Fruit fly (Drosophila melanogaster) whole organism, prepupa: ENCODE data around the gene CG10096.
A peak's percentile ranks its signal among the peaks of the same experiment; 100 is the strongest.

ENCODE experiments used
- Blimp-1 ChIP-seq: fragments of 200-800 bp; sonication (Bioruptor generic); optimal IDR thresholded peaks from 3 replicates; lab custom pipeline; 2017; ENCODE audit warnings: missing biosample characterization, missing genetic modification characterization, mild to moderate bottlenecking, moderate library complexity, missing genetic modification reagents
- CG10669 ChIP-seq: fragments of 200-800 bp; sonication (Bioruptor generic); optimal IDR thresholded peaks from 3 replicates; lab custom pipeline; 2018; ENCODE audit warnings: missing biosample characterization, mild to moderate bottlenecking, missing genetic modification characterization, moderate library complexity
- CG11902 ChIP-seq: fragments of 200-800 bp; sonication (Bioruptor generic); optimal IDR thresholded peaks from 3 replicates; lab custom pipeline; 2016; ENCODE audit warnings: missing biosample characterization, missing genetic modification characterization
- CG15336 ChIP-seq: fragments of 200-800 bp; sonication (Bioruptor generic); IDR thresholded peaks from 2 replicates; pipeline ENCODE4 v1.3.6; 2022; ENCODE audit warnings: missing biosample characterization, missing genetic modification characterization
- CG1621 ChIP-seq: fragments of 200-800 bp; sonication (Bioruptor generic); optimal IDR thresholded peaks from 3 replicates; lab custom pipeline; 2018; ENCODE audit warnings: missing biosample characterization, mild to moderate bottlenecking, missing genetic modification characterization
- CG3032 ChIP-seq: fragments of 200-800 bp; optimal IDR thresholded peaks from 2 replicates; lab custom pipeline; 2019; ENCODE audit warnings: missing biosample characterization, mild to moderate bottlenecking, missing genetic modification characterization, moderate library complexity
- CG31627 ChIP-seq: fragments of 200-800 bp; sonication (Bioruptor generic); optimal IDR thresholded peaks from 3 replicates; lab custom pipeline; 2016; ENCODE audit warnings: missing biosample characterization, missing genetic modification characterization
- CG34406 ChIP-seq: fragments of 200-800 bp; sonication (Bioruptor generic); optimal IDR thresholded peaks from 3 replicates; lab custom pipeline; 2016; ENCODE audit warnings: missing biosample characterization, missing genetic modification characterization
- CG4318 ChIP-seq: fragments of 200-800 bp; sonication (Bioruptor generic); optimal IDR thresholded peaks from 3 replicates; lab custom pipeline; 2017; ENCODE audit warnings: missing biosample characterization, mild to moderate bottlenecking, missing genetic modification characterization
- CG6163 ChIP-seq: fragments of 200-800 bp; sonication (Bioruptor generic); IDR thresholded peaks from 3 replicates; pipeline ENCODE4 v1.3.6; 2022; ENCODE audit warnings: missing biosample characterization, missing genetic modification characterization
- CG6792 ChIP-seq: fragments of 200-800 bp; sonication (Bioruptor generic); optimal IDR thresholded peaks from 3 replicates; lab custom pipeline; 2016; ENCODE audit warnings: missing biosample characterization, missing genetic modification characterization
- CG6808 ChIP-seq: fragments of 200-800 bp; sonication (Bioruptor generic); optimal IDR thresholded peaks from 3 replicates; lab custom pipeline; 2017; ENCODE audit warnings: missing biosample characterization, missing genetic modification characterization, mild to moderate bottlenecking, moderate library complexity, missing genetic modification reagents
- CG6854 ChIP-seq: fragments of 200-800 bp; sonication (Bioruptor generic); optimal IDR thresholded peaks from 2 replicates; lab custom pipeline; 2017; ENCODE audit warnings: missing biosample characterization, mild to moderate bottlenecking, missing genetic modification characterization
- CG8119 ChIP-seq: fragments of 200-800 bp; sonication (Bioruptor generic); IDR thresholded peaks from 3 replicates; pipeline ENCODE4 v1.3.6; 2022; ENCODE audit warnings: missing biosample characterization, missing genetic modification characterization
- CG8632 ChIP-seq: fragments of 200-800 bp; sonication (Bioruptor generic); optimal IDR thresholded peaks from 3 replicates; lab custom pipeline; 2016; ENCODE audit warnings: missing biosample characterization, missing genetic modification characterization
- Eip78C ChIP-seq: fragments of 200-800 bp; sonication (Bioruptor generic); peaks from one replicate; lab custom pipeline; 2016; ENCODE audit warnings: missing biosample characterization, missing genetic modification characterization
- Eip93F ChIP-seq: fragments of 200-800 bp; sonication (Bioruptor generic); optimal IDR thresholded peaks from 2 replicates; lab custom pipeline; 2016; ENCODE audit warnings: missing biosample characterization, mild to moderate bottlenecking, missing genetic modification characterization
- Hr39 ChIP-seq: fragments of 200-800 bp; sonication (Bioruptor generic); optimal IDR thresholded peaks from 2 replicates; lab custom pipeline; 2016; ENCODE audit warnings: missing biosample characterization, missing genetic modification characterization
- Hr4 ChIP-seq: fragments of 200-800 bp; sonication (Bioruptor generic); optimal IDR thresholded peaks from 3 replicates; lab custom pipeline; 2016; ENCODE audit warnings: missing biosample characterization, missing genetic modification characterization
- Sox14 ChIP-seq: fragments of 200-800 bp; sonication (Bioruptor generic); optimal IDR thresholded peaks from 3 replicates; lab custom pipeline; 2016; ENCODE audit warnings: missing biosample characterization, missing genetic modification characterization
- acj6 ChIP-seq: fragments of 200-800 bp; sonication (Bioruptor generic); optimal IDR thresholded peaks from 3 replicates; lab custom pipeline; 2016; ENCODE audit warnings: missing biosample characterization, missing genetic modification characterization
- dac ChIP-seq: fragments of 200-800 bp; sonication (Bioruptor generic); optimal IDR thresholded peaks from 2 replicates; lab custom pipeline; 2017; ENCODE audit warnings: missing biosample characterization, mild to moderate bottlenecking, missing genetic modification characterization
- eg ChIP-seq: fragments of 200-800 bp; sonication (Bioruptor generic); IDR thresholded peaks from 3 replicates; pipeline ENCODE4 v1.3.6; 2022; ENCODE audit warnings: missing biosample characterization, missing genetic modification characterization
- esn ChIP-seq: fragments of 200-800 bp; sonication (Bioruptor generic); optimal IDR thresholded peaks from 2 replicates; lab custom pipeline; 2016; ENCODE audit warnings: missing biosample characterization, mild to moderate bottlenecking, missing genetic modification characterization, moderate library complexity
- fd59A ChIP-seq: fragments of 200-800 bp; sonication (Bioruptor generic); optimal IDR thresholded peaks from 2 replicates; lab custom pipeline; 2017; ENCODE audit warnings: missing biosample characterization, mild to moderate bottlenecking, missing genetic modification characterization, missing genetic modification reagents
- fkh ChIP-seq: fragments of 200-800 bp; sonication (Bioruptor generic); optimal IDR thresholded peaks from 3 replicates; lab custom pipeline; 2017; ENCODE audit warnings: missing biosample characterization, mild to moderate bottlenecking, missing genetic modification characterization, moderate library complexity
- pdm3 ChIP-seq: fragments of 200-800 bp; sonication (Bioruptor generic); optimal IDR thresholded peaks from 3 replicates; lab custom pipeline; 2016; ENCODE audit warnings: missing biosample characterization, missing genetic modification characterization
- spab ChIP-seq: fragments of 200-800 bp; sonication (Bioruptor generic); optimal IDR thresholded peaks from 2 replicates; lab custom pipeline; 2017; ENCODE audit warnings: missing biosample characterization, mild to moderate bottlenecking, missing genetic modification characterization, missing genetic modification reagents

Gene CG10096

DNA sequence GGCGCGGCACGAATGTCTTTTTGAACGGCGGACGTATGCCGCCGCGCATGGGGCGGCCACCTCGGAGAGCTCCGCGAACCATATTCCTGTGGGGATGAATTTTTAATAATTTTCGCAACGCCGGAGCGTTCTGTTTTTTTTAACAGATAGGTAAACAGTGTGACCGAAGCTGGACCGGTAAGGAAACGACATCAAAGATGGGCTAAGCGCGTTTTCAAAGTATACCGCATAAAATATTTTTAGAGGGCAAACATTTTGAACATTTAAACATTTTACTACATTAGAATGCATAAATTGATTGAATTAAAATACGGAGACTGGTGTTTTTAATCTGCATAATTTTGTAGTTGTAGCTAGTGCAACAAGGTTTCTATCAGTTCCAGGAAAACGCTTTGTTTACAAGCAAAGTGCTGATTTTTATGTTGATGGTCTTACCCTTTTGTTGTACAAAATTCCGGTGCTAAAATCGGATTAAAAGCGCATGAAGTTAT is 33.4 kb upstream of the CG10096 start, which contains the start of the genes CG5641 and CG5245:
CG5641 (minus strand) TSS at position 163 of the 491 bp plus-strand sequence.
CG5245 (plus strand) TSS at position 441 of the 491 bp plus-strand sequence.
- TF ChIP-seq Sox14 (GFP tag; lab: Kevin White, UChicago): peak; percentile 17
- TF ChIP-seq fd59A (GFP tag; lab: Kevin White, UChicago): no peak

DNA sequence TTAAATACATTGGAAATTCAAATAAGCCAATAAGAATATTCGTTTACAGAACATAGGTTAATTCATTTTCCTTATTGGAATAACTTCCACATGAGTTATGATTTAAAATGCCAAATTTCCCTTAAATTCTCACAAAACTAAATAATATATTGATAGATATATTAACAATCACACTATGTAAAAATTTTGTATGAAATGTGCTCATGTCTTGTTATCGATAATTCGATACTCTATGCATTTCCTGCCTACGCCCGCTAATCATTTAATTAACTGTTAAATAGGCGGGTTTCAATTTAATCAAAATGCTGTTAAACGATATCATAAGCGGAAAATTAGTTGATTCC is 30.5 kb upstream of the CG10096 start, which contains the start of gene NANS:
NANS (plus strand) TSS at position 269 of the 344 bp plus-strand sequence.
- TF ChIP-seq eg (GFP tag; lab: Robert Waterston, UW) (no peak), CG8632 (no peak), acj6 (GFP tag; lab: Kevin White, UChicago) (no peak), CG6854 (GFP tag; lab: Kevin White, UChicago) (peak; percentile 17)

DNA sequence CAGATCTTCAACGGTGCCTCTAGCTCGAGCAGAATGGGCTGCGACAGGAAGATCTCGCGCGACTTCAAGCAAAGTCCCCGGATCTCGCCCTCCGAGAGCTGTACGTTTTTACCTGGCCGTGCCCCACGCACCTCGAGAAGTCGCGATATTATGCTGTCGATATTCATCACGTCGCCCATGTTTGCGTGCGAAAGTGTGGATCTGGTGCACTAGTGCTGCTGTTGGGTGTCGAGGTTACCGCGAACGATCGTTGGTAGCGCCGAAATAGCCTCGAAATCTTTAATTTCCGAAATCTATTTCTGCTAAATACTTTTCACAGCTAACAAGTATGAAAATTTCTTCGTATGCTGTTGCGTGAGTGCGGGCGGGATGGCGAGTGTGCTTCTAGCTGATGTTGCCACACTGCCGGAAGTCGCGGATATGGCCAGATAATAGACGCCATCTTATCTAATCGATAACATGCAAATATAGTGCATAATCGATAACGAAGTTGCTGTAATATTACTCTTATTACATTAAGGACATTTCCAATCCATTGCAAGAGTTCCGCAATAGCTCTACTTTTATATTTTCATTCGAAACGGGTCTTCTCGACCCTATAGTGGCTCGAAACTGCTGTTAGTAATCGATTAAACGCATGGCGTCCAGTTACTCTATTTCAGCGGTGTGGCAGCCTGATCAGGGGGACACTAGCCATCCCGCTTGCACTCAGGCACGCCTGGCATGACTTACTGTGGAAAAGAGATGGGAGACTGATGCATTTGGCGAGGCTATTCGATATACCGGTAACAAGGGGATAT is 29.9 kb upstream of the CG10096 start, which contains the start of gene Pp1-87B:
Pp1-87B (minus strand) TSS at position 408 of the 800 bp plus-strand sequence.
- TF ChIP-seq CG31627 (GFP tag; lab: Kevin White, UChicago) (peak; percentile 29), CG3032 (tag; lab: Kevin White, UChicago) (peak; percentile 5), eg (GFP tag; lab: Robert Waterston, UW) (no peak), CG1621 (tag; lab: Kevin White, UChicago) (peak; percentile 20), fd59A (GFP tag; lab: Kevin White, UChicago) (no peak), dac (GFP tag; lab: Kevin White, UChicago) (no peak), CG6163 (no peak), Eip78C (GFP tag; lab: Kevin White, UChicago) (peak; percentile 69), esn (peak; percentile 17)

DNA sequence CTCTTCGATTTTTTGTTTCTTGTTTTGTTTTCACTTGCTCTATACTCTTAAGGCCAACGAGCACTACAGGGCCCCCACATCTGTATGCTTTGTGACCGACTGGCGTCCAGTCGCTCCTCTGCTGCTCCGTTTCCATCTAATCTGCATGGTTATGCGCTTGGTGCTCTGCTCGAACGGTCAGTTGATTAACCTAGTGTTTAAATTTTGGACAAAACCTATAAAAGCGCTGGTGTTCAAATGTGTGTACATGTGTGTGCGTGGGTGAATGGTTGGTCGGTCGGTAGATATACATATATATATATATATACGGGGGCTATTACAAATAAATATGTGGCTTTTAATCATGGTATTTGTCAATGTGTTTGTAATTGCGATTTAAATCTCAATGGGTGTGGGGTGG is 28.2 kb upstream of the CG10096 start:
- no peak for TF ChIP-seq CG34406 (GFP tag; lab: Kevin White, UChicago)
- TF ChIP-seq spab (GFP tag; lab: Kevin White, UChicago): no peak
- TF ChIP-seq Blimp-1 (GFP tag; lab: Kevin White, UChicago): no peak
- TF ChIP-seq CG10669 (GFP tag; lab: Kevin White, UChicago): no peak
- no peak for TF ChIP-seq Eip93F (GFP tag; lab: Kevin White, UChicago)
- no peak for TF ChIP-seq CG3032 (tag; lab: Kevin White, UChicago)
- no peak for TF ChIP-seq Hr4 (GFP tag; lab: Kevin White, UChicago)
- no peak for TF ChIP-seq CG6163
- TF ChIP-seq CG11902 (GFP tag; lab: Kevin White, UChicago): no peak
- no peak for TF ChIP-seq dac (GFP tag; lab: Kevin White, UChicago)
- TF ChIP-seq eg (GFP tag; lab: Robert Waterston, UW): no peak
- TF ChIP-seq esn: no peak
- no peak for TF ChIP-seq Hr39
- no peak for TF ChIP-seq Eip78C (GFP tag; lab: Kevin White, UChicago)
- TF ChIP-seq acj6 (GFP tag; lab: Kevin White, UChicago): no peak
- no peak for TF ChIP-seq CG6792 (GFP tag; lab: Kevin White, UChicago)
- TF ChIP-seq CG15336 (GFP tag; lab: Robert Waterston, UW): no peak
- TF ChIP-seq CG6808: no peak
- TF ChIP-seq CG8119 (GFP tag; lab: Robert Waterston, UW): no peak
- no peak for TF ChIP-seq fkh (GFP tag; lab: Kevin White, UChicago)

DNA sequence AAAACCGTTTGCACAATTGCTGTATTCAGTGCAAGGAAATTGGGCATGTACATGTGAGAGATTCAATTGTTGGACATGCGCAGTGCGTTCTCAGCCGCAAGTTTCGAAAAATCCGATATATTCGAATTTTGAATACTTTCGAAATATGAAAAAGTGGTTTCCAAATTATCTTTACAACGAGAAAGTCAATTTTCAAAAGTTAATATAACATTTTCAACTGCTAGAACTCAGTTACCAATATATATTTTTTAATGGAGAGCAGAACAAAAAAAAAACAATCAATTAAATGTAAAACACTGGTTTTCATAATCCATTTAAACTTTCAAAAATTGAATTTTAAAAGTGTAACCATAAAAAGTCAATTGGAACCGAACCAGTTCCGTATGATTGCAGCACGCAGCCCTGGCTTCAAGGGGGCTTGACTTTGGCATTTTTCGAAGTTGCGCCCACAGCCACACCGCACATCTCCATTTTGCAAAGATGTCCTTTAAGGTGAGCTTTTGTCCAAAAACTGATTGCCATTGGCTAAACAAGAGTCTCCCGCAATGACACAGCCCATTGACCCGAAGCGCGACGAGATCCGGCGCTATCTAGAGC is 26.7 kb upstream of the CG10096 start, which contains the start of the genes Scgbeta and CG17202:
Scgbeta (minus strand) TSS at position 51 of the 597 bp plus-strand sequence.
CG17202 (plus strand) TSS at position 390 of the 597 bp plus-strand sequence.
- TF ChIP-seq esn (peak; percentile 28), pdm3 (GFP tag; lab: Kevin White, UChicago) (no peak), CG4318 (GFP tag; lab: Kevin White, UChicago) (no peak), Eip78C (GFP tag; lab: Kevin White, UChicago) (no peak)
